Fruit fly (Drosophila melanogaster): ENCODE measurements around the gene CG42266.

CG42266 gene

DNA sequence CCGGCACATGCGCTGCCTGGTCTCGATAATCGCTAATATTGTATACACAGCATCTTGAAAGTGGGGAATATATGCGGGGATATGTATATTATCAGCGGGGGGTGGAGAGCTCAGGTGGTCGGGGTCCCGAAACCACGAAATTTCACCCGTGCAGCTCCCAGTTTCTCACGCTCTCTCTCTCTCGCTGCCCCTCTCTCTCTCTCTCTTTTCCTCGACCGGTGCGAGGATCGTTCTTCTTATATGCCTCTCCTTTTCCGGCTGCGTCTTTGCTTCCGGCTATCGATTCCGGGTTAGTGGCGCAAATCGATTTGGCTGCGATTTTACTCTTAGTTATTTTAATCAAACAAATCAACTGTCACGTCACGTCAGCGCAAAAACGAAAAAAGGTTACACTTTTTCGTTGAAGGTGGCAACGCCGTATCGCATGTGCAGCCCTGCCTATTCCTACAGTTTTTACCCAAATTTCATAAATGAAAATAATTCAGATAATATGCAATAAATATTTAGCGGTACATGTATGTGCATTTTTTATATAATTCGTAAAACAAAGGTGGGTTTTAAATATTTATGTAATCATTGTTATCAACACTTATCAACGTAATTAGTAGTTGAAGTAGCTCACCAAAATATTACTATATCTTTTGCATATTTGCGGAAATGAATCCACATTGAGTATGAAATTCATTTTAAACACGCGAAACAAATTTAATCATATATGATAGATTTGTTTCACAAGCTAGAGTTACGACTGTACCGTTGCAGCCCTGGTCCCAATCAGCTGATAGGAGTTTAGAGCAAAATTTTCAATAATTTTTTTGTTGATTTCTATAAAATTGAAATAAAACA lies 40.5 kb downstream of the CG42266 start, which contains the start of the genes heix and CG17328 (continued):
- no peak for TF ChIP-seq cg (GFP tag; optimal IDR thresholded peaks at IDR 0.05)
- no peak; the same call in 1 of the 2 replicates for TF ChIP-seq CG32767 (GFP tag; IDR thresholded peaks at IDR 0.05)
- TF ChIP-seq CG3847 (GFP tag; IDR thresholded peaks at IDR 0.05) = peak; percentile 69; the same call in 1 of the 2 replicates
- no peak for TF ChIP-seq Lhr (GFP tag; optimal IDR thresholded peaks at IDR 0.05)
- TF ChIP-seq CG43689 (GFP tag; IDR thresholded peaks at IDR 0.05) = no peak
- peak; percentile 61 for TF ChIP-seq CG10543 (GFP tag; optimal IDR thresholded peaks at IDR 0.05)
- TF ChIP-seq Hand (GFP tag; optimal IDR thresholded peaks at IDR 0.05) = no peak
- no peak for TF ChIP-seq bowl (GFP tag; IDR thresholded peaks at IDR 0.05)
- TF ChIP-seq Sin3A (optimal IDR thresholded peaks at IDR 0.05) = peak; percentile 80
- peak; percentile 73 for TF ChIP-seq vvl (GFP tag; IDR thresholded peaks at IDR 0.05)
- TF ChIP-seq CG1233 (GFP tag; optimal IDR thresholded peaks at IDR 0.05) = peak; percentile 69
- no peak for TF ChIP-seq CG16779 (GFP tag; IDR thresholded peaks at IDR 0.05)
- peak; percentile 50 for TF ChIP-seq jumu (GFP tag; optimal IDR thresholded peaks at IDR 0.05)
- TF ChIP-seq tin (GFP tag; optimal IDR thresholded peaks at IDR 0.05) = peak; percentile 73
- peak; percentile 72 for TF ChIP-seq CG3281 (GFP tag; optimal IDR thresholded peaks at IDR 0.05)
- TF ChIP-seq Atf6 (GFP tag; IDR thresholded peaks at IDR 0.05) = peak; percentile 43; the same call in 1 of the 2 replicates
- 0 out of 2 replicates have a peak, but pooled peaks have one; percentile 18 for TF ChIP-seq danr (GFP tag; IDR thresholded peaks at IDR 0.05)
- TF ChIP-seq CHES-1-like (GFP tag; optimal IDR thresholded peaks at IDR 0.05) = peak; percentile 49
- TF ChIP-seq HLH54F (GFP tag; optimal IDR thresholded peaks at IDR 0.05) = peak; percentile 73
- peak; percentile 6 for TF ChIP-seq CG31388 (GFP tag; optimal IDR thresholded peaks at IDR 0.05)
- 0 out of 3 replicates have a peak, but pooled peaks have one; percentile 38 for TF ChIP-seq jigr1 (GFP tag; IDR thresholded peaks at IDR 0.05)
- peak; percentile 7 for TF ChIP-seq CG3065 (GFP tag; optimal IDR thresholded peaks at IDR 0.05)
- peak; percentile 80 for TF ChIP-seq Aef1 (GFP tag; IDR thresholded peaks at IDR 0.05)
- TF ChIP-seq CG4707 (GFP tag; optimal IDR thresholded peaks at IDR 0.05) = no peak
- TF ChIP-seq HHEX (GFP tag; optimal IDR thresholded peaks at IDR 0.05) = peak; percentile 41
- no peak for TF ChIP-seq run (tag; optimal IDR thresholded peaks at IDR 0.05)
- no peak for TF ChIP-seq cas (GFP tag; IDR thresholded peaks at IDR 0.05)
- TF ChIP-seq nerfin-1 (tag; optimal IDR thresholded peaks at IDR 0.05) = peak; percentile 39
- peak; percentile 11 for TF ChIP-seq pb (GFP tag; optimal IDR thresholded peaks at IDR 0.05)
- TF ChIP-seq Sry-δ (GFP tag; optimal IDR thresholded peaks at IDR 0.05) = peak; percentile 39
- TF ChIP-seq ems (GFP tag; optimal IDR thresholded peaks at IDR 0.05) = peak; percentile 52
- TF ChIP-seq CG34376 (GFP tag; optimal IDR thresholded peaks at IDR 0.05) = peak; percentile 61
- TF ChIP-seq CG1647 (GFP tag; optimal IDR thresholded peaks at IDR 0.05) = no peak
- TF ChIP-seq Ada2b (GFP tag; IDR thresholded peaks at IDR 0.05) = peak; percentile 71
- peak; percentile 99 for TF ChIP-seq grau (tag; optimal IDR thresholded peaks at IDR 0.05)
- TF ChIP-seq wek (GFP tag; optimal IDR thresholded peaks at IDR 0.05) = no peak
- TF ChIP-seq Pdp1 (GFP tag; optimal IDR thresholded peaks at IDR 0.05) = peak; percentile 53 to 74
- TF ChIP-seq zfh2 (GFP tag; optimal IDR thresholded peaks at IDR 0.05) = peak; percentile 69
- TF ChIP-seq Dip2 (GFP tag; IDR thresholded peaks at IDR 0.05) = no peak
- peak; percentile 62 for TF ChIP-seq Hmx (GFP tag; optimal IDR thresholded peaks at IDR 0.05)
- no peak for TF ChIP-seq Sry-β (GFP tag; optimal IDR thresholded peaks at IDR 0.05)
- TF ChIP-seq CG7357 (GFP tag; IDR thresholded peaks at IDR 0.05) = peak; percentile 34; the same call in 1 of the 3 replicates
- no peak for TF ChIP-seq CG15073 (GFP tag; optimal IDR thresholded peaks at IDR 0.05)
- peak; percentile 21 for TF ChIP-seq Dp (GFP tag; optimal IDR thresholded peaks at IDR 0.05)
- TF ChIP-seq Stat92E (GFP tag; optimal IDR thresholded peaks at IDR 0.05) = no peak
- no peak for TF ChIP-seq so (GFP tag; IDR thresholded peaks at IDR 0.05)
- TF ChIP-seq grn (GFP tag; optimal IDR thresholded peaks at IDR 0.05) = no peak
- TF ChIP-seq CG7271 (tag; optimal IDR thresholded peaks at IDR 0.05) = peak; percentile 6
- no peak for TF ChIP-seq Hr39 (optimal IDR thresholded peaks at IDR 0.05)
- 0 out of 3 replicates have a peak, but pooled peaks have one; percentile 12 for TF ChIP-seq CG34224 (GFP tag; IDR thresholded peaks at IDR 0.05; ENCODE audit: partially characterized antibody)

All from whole organism, embryonic.